Worm (Caenorhabditis elegans) whole organism, L1 larva: ENCODE data around the gene taf-3.

ENCODE experiments used
- aly-2 ChIP-seq: fragments of 150-350 bp; optimal IDR thresholded peaks from 2 replicates; lab custom pipeline; 2014; ENCODE audit warnings: missing biosample characterization, missing genetic modification characterization
- blmp-1 ChIP-seq: fragments of 150-350 bp; optimal IDR thresholded peaks from 2 replicates; lab custom pipeline; 2014; ENCODE audit warnings: missing biosample characterization, missing genetic modification characterization
- efl-1 ChIP-seq, 4 experiments: fragments of 150-350 bp; optimal IDR thresholded peaks in 3 of 4; peaks in 1 of 4; 1 replicate in 1 of 4; 2 replicates in 3 of 4; lab custom pipeline; 2014; ENCODE audit warnings: missing biosample characterization in 2 of 4, missing genetic modification characterization in 2 of 4, missing genetic modification reagents in 2 of 4
- fkh-10 ChIP-seq: sonication (generic microtip); optimal IDR thresholded peaks from 2 replicates; lab custom pipeline; 2017; ENCODE audit warnings: missing biosample characterization, missing genetic modification reagents, missing genetic modification characterization
- hlh-4 ChIP-seq: sonication (generic microtip); optimal IDR thresholded peaks from 2 replicates; lab custom pipeline; 2016; ENCODE audit warnings: mild to moderate bottlenecking, missing genetic modification characterization, missing compliant biosample characterization
- lsy-2 ChIP-seq, 2 experiments: fragments of 150-350 bp; optimal IDR thresholded peaks; 2 replicates each; lab custom pipeline; 2014; ENCODE audit warnings: missing biosample characterization in 2 of 2, missing genetic modification characterization in 2 of 2
- nhr-71 ChIP-seq: sonication (generic microtip); optimal IDR thresholded peaks from 2 replicates; lab custom pipeline; 2016; ENCODE audit warnings: mild to moderate bottlenecking, missing genetic modification characterization, moderate library complexity, missing compliant biosample characterization
- nhr-77 ChIP-seq: fragments of 150-350 bp; optimal IDR thresholded peaks from 2 replicates; lab custom pipeline; 2014; ENCODE audit warnings: missing biosample characterization, missing genetic modification characterization
- swsn-7 ChIP-seq: sonication (generic microtip); optimal IDR thresholded peaks from 2 replicates; lab custom pipeline; 2016; ENCODE audit warnings: missing genetic modification characterization, missing compliant biosample characterization
- zag-1 ChIP-seq: fragments of 150-350 bp; optimal IDR thresholded peaks from 2 replicates; lab custom pipeline; 2014; ENCODE audit warnings: missing biosample characterization, missing genetic modification characterization

ce11 chrX:16306164-16306563 lies 26.1 kb upstream of the taf-3 start, which contains the start of gene twk-22:
- no peak for TF ChIP-seq fkh-10 (GFP tag; lab: Kevin White, UChicago)
- no peak for TF ChIP-seq hlh-4 (tag; lab: Kevin White, UChicago)
- TF ChIP-seq swsn-7 (tag; lab: Kevin White, UChicago): no peak
- no peak for TF ChIP-seq lsy-2 (tag; optimal IDR thresholded peaks at IDR 0.05; lab: Kevin White, UChicago)
- no peak for TF ChIP-seq efl-1 (optimal IDR thresholded peaks at IDR 0.05; lab: Kevin White, UChicago)
- TF ChIP-seq efl-1 (GFP tag; optimal IDR thresholded peaks at IDR 0.05 in 1 of 2; lab: Kevin White, UChicago): no peak
- TF ChIP-seq nhr-71: no peak
- TF ChIP-seq zag-1: no peak
- no peak for TF ChIP-seq blmp-1 (tag; lab: Kevin White, UChicago)
- no peak for TF ChIP-seq nhr-77
- TF ChIP-seq aly-2 (tag; lab: Kevin White, UChicago): no peak
